Worm (Caenorhabditis elegans): ENCODE data around the gene C44C11.6.
"Not testable (repeated sequence)": the region's sequence is repeated elsewhere in the genome, so short reads cannot be mapped to it uniquely, and the experiment has no call there.

C44C11.6 gene

ce11 chrII:12303142-12303541 is 41.5 kb upstream of the C44C11.6 start, which contains the start of gene sre-50:
Gene sre-50 (plus strand): TSS chrII:12303525.
- TF ChIP-seq ceh-28 (tag; optimal IDR thresholded peaks at IDR 0.05) (peak; percentile 96), pha-4 (GFP tag; IDR thresholded peaks at IDR 0.05) (no peak), pha-4 (tag; optimal IDR thresholded peaks at IDR 0.05) (no peak), lin-1 (GFP tag; IDR thresholded peaks at IDR 0.05) (no peak)

DNA sequence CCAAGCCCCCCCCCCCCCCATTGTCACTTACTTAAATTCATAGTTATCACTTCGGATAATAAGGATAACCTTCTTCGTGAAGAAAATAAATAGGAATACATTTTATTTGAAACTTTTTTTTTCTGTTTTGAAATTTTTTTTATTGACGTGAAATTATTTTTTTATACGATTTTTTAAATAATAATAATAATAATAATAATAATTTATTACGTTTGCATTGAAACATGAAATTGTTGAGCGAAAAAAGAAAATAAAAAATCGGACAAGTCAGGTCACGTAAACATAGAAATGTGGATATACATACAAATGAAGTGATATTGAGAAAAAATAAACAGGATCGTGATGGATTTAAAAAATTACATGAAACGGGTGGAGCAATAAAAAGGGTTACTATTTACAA is 35.0 kb upstream of the C44C11.6 start, which contains the start of gene C50E10.2:
Gene C50E10.2, minus strand, starts transcription at position 101 of the 400 bp plus-strand sequence.
- TF ChIP-seq daf-16 (GFP tag; optimal IDR thresholded peaks at IDR 0.05) (no peak), daf-16 (tag; optimal IDR thresholded peaks at IDR 0.05) (no peak), ceh-44 (GFP tag; IDR thresholded peaks at IDR 0.05) (no peak), zfp-2 (tag; optimal IDR thresholded peaks at IDR 0.05) (no peak), hlh-30 (tag; optimal IDR thresholded peaks at IDR 0.05; ENCODE audit: insufficient read depth) (no peak), fkh-10 (GFP tag; optimal IDR thresholded peaks at IDR 0.05) (no peak), jun-1 (tag; optimal IDR thresholded peaks at IDR 0.05) (no peak), daf-19 (GFP tag; conservative IDR thresholded peaks at IDR 0.05) (no peak), egl-27 (tag; optimal IDR thresholded peaks at IDR 0.05) (no peak), lin-39 (tag; optimal IDR thresholded peaks at IDR 0.05) (no peak), ceh-62 (tag; optimal IDR thresholded peaks at IDR 0.05) (no peak), lin-38 (GFP tag; IDR thresholded peaks at IDR 0.05) (no peak), sdz-12 (GFP tag; optimal IDR thresholded peaks at IDR 0.05) (no peak), F44E2.7 (GFP tag; IDR thresholded peaks at IDR 0.05) (no peak), hmg-1.1 (GFP tag; IDR thresholded peaks at IDR 0.05) (no peak)

- TF ChIP-seq ceh-44 (GFP tag; IDR thresholded peaks at IDR 0.05): no peak
- TF ChIP-seq tra-1 (GFP tag; IDR thresholded peaks at IDR 0.05): no peak
Measured at ce11 chrII:12311560-12311959, 33.0 kb upstream of the C44C11.6 start, which contains the start of gene sre-51. Gene sre-51 (plus strand): TSS chrII:12311860.

DNA sequence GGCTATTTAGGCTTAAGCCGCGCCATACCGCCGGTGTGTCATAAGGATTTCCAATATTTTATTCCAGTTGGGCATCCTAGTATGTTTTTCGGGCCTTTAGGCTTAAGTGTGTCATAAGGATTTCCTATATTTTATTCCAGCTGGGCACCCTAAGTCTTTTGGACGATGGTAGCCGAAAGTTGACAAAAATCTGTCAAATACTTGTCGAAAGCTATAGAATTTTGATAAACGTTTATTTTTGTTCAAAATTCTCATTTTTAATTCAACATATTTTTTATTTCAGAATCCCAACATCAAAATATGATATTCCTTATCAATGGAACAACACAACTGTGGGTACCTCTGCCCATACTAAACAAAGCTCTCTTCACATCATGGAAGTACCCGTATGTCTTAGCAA is 26.1 kb upstream of the C44C11.6 start, which contains the start of gene sre-49:
Gene sre-49, plus strand, starts transcription at position 301 of the 400 bp plus-strand sequence.
- not testable (repeated sequence) for TF ChIP-seq daf-16 (GFP tag; optimal IDR thresholded peaks at IDR 0.05); daf-16 (tag; optimal IDR thresholded peaks at IDR 0.05); tag-97 (GFP tag; IDR thresholded peaks at IDR 0.05); nhr-48 (tag; optimal IDR thresholded peaks at IDR 0.05)

- TF ChIP-seq mdl-1 (tag; optimal IDR thresholded peaks at IDR 0.05) (no peak), set-16 (GFP tag; IDR thresholded peaks at IDR 0.05) (no peak), dmd-9 (GFP tag; IDR thresholded peaks at IDR 0.05) (no peak), nhr-6 (tag; optimal IDR thresholded peaks at IDR 0.05) (no peak), daf-8 (GFP tag; IDR thresholded peaks at IDR 0.05) (no peak)
Measured at ce11 chrII:12323305-12323704, 21.3 kb upstream of the C44C11.6 start, which contains the start of gene sre-53. Gene sre-53 (minus strand): TSS chrII:12323405.

DNA sequence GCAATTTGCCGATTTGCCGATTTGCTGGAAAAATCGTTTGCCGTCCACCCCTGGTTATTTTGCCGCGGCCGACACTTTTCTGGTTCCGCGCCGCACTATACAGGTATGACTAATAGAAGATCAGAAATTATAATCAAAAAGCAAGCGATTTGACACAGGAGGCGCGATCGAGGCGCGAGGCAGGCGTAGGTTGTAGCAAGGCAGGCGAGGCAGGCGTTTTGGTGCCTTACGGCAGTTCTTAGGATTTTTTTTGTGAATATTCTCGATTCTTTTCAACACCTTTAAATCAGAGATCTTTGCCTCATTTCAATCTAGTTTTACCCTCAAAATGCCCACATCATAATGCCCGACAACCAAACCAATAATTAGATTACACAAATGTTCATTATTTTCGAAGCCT is 20.4 kb upstream of the C44C11.6 start, which contains the start of gene sre-56:
Gene sre-56, plus strand, starts transcription at position 301 of the 400 bp plus-strand sequence.
- no peak for TF ChIP-seq ctbp-1 (GFP tag; IDR thresholded peaks at IDR 0.05)
- TF ChIP-seq aha-1 (tag): peak; percentile 51

DNA sequence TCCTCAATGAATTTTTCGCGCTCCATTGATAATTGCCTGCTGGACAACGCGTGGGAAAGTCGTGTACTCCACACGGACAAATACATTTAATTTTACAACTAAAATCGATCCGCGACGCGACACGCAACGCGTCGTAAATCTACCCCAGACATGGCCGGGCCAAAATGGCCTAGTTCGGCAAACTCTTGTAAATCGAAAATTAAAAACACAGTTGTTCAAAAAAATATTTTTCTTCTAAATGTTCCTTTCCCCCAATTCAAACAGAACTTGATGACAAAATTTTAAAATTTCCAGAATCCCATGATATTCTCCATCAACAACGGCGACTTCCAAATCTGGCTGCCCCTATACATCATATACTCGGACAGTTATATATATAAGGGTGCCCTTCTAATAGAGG is 15.6 kb upstream of the C44C11.6 start, which contains the start of gene sre-55:
Gene sre-55, plus strand, starts transcription at position 301 of the 400 bp plus-strand sequence.
- TF ChIP-seq skn-1 (tag; optimal IDR thresholded peaks at IDR 0.05) (no peak), ctbp-1 (GFP tag; IDR thresholded peaks at IDR 0.05) (no peak), attf-4 (tag; optimal IDR thresholded peaks at IDR 0.05) (no peak), daf-19 (GFP tag; conservative IDR thresholded peaks at IDR 0.05) (no peak), T20F7.1 (GFP tag; optimal IDR thresholded peaks at IDR 0.05) (no peak), mxl-2 (GFP tag; conservative IDR thresholded peaks at IDR 0.05) (no peak), T26A8.4 (GFP tag; IDR thresholded peaks at IDR 0.05) (no peak), ceh-82 (tag; optimal IDR thresholded peaks at IDR 0.05) (no peak), nhr-111 (GFP tag; optimal IDR thresholded peaks at IDR 0.05) (no peak), daf-16 (GFP tag; optimal IDR thresholded peaks at IDR 0.05) (no peak), daf-16 (tag; optimal IDR thresholded peaks at IDR 0.05) (no peak), tag-97 (GFP tag; IDR thresholded peaks at IDR 0.05) (no peak)

Data from whole organism, L4 larva.